Worm (Caenorhabditis elegans) whole organism, L4/young adult: ENCODE data around the gene Y37D8A.4.

ENCODE experiments used
- W03F9.2 ChIP-seq: fragments of 150-350 bp; optimal IDR thresholded peaks from 2 replicates; lab custom pipeline; 2014; ENCODE audit warnings: missing biosample characterization, missing genetic modification characterization
- dao-5 ChIP-seq: sonication (generic microtip); optimal IDR thresholded peaks from 2 replicates; lab custom pipeline; 2016; ENCODE audit warnings: missing genotype, missing genetic modification characterization, moderate library complexity, missing compliant biosample characterization
- him-1 ChIP-seq: sonication (generic microtip); optimal IDR thresholded peaks from 2 replicates; lab custom pipeline; 2016; ENCODE audit warnings: missing genotype, missing genetic modification reagents, missing genetic modification characterization, missing compliant biosample characterization

Gene Y37D8A.4

ce11 chrIII:12848981-12849589 is 10.3 kb upstream of the Y37D8A.4 start:
- TF ChIP-seq dao-5, result no peak
- TF ChIP-seq W03F9.2 (tag; lab: Kevin White, UChicago), result no peak
- TF ChIP-seq him-1 (tag; lab: Kevin White, UChicago), result no peak

ce11 chrIII:12847623-12848022 is 8.9 kb upstream of the Y37D8A.4 start:
- TF ChIP-seq dao-5 (no peak), him-1 (tag; lab: Kevin White, UChicago) (no peak), W03F9.2 (tag; lab: Kevin White, UChicago) (no peak)

ce11 chrIII:12842858-12843257 is 4.1 kb upstream of the Y37D8A.4 start:
- peak; percentile 16 for TF ChIP-seq W03F9.2 (tag; lab: Kevin White, UChicago)
- no peak for TF ChIP-seq dao-5

- TF ChIP-seq dao-5 (no peak), W03F9.2 (tag; lab: Kevin White, UChicago) (peak; percentile 40)
These were observed 2.6 kb upstream of the Y37D8A.4 start for ce11 chrIII:12841328-12841727.

ce11 chrIII:12840204-12840603 is 1.4 kb upstream of the Y37D8A.4 start:
- no peak for TF ChIP-seq him-1 (tag; lab: Kevin White, UChicago)
- TF ChIP-seq W03F9.2 (tag; lab: Kevin White, UChicago), result no peak
- TF ChIP-seq dao-5, result no peak

ce11 chrIII:12838299-12838698 is 464 bp downstream of the Y37D8A.4 start:
- no peak for TF ChIP-seq W03F9.2 (tag; lab: Kevin White, UChicago)
- TF ChIP-seq dao-5, result no peak

- TF ChIP-seq him-1 (tag; lab: Kevin White, UChicago), result no peak
- TF ChIP-seq dao-5, result no peak
- no peak for TF ChIP-seq W03F9.2 (tag; lab: Kevin White, UChicago)
These were observed 1.9 kb downstream of the Y37D8A.4 start for ce11 chrIII:12836742-12837285.

ce11 chrIII:12833079-12833478 is 5.7 kb downstream of the Y37D8A.4 start:
- TF ChIP-seq dao-5 (no peak), W03F9.2 (tag; lab: Kevin White, UChicago) (no peak), him-1 (tag; lab: Kevin White, UChicago) (no peak)

- TF ChIP-seq W03F9.2 (tag; lab: Kevin White, UChicago) (no peak), him-1 (tag; lab: Kevin White, UChicago) (no peak)
These were observed 7.1 kb downstream of the Y37D8A.4 start for ce11 chrIII:12831696-12832095.

- no peak for TF ChIP-seq him-1 (tag; lab: Kevin White, UChicago)
- TF ChIP-seq W03F9.2 (tag; lab: Kevin White, UChicago), result no peak
- TF ChIP-seq dao-5, result no peak
These were observed 9.7 kb downstream of the Y37D8A.4 start, which contains the start of gene Y37D8A.3 for ce11 chrIII:12829068-12829467. Y37D8A.3 (plus strand) TSS chrIII:12829368.

- TF ChIP-seq dao-5, result no peak
- TF ChIP-seq him-1 (tag; lab: Kevin White, UChicago), result no peak
- no peak for TF ChIP-seq W03F9.2 (tag; lab: Kevin White, UChicago)
These were observed 16.0 kb downstream of the Y37D8A.4 start for ce11 chrIII:12822608-12823261.

ce11 chrIII:12821331-12821730 is 17.4 kb downstream of the Y37D8A.4 start:
- no peak for TF ChIP-seq W03F9.2 (tag; lab: Kevin White, UChicago)
- TF ChIP-seq him-1 (tag; lab: Kevin White, UChicago), result no peak
- no peak for TF ChIP-seq dao-5

- TF ChIP-seq W03F9.2 (tag; lab: Kevin White, UChicago) (no peak), him-1 (tag; lab: Kevin White, UChicago) (no peak), dao-5 (no peak)
These were observed 18.9 kb downstream of the Y37D8A.4 start, which contains the start of the genes Y37D8A.2 and Y37D8A.25 for ce11 chrIII:12819909-12820308. Y37D8A.2 (plus strand) TSS chrIII:12820193. Y37D8A.25 (minus strand) TSS chrIII:12820253.

ce11 chrIII:12819148-12819547 is 19.6 kb downstream of the Y37D8A.4 start:
- TF ChIP-seq W03F9.2 (tag; lab: Kevin White, UChicago) (no peak), him-1 (tag; lab: Kevin White, UChicago) (no peak), dao-5 (no peak)
